Worm (Caenorhabditis elegans): ENCODE data around the gene C18B2.3.

DNA sequence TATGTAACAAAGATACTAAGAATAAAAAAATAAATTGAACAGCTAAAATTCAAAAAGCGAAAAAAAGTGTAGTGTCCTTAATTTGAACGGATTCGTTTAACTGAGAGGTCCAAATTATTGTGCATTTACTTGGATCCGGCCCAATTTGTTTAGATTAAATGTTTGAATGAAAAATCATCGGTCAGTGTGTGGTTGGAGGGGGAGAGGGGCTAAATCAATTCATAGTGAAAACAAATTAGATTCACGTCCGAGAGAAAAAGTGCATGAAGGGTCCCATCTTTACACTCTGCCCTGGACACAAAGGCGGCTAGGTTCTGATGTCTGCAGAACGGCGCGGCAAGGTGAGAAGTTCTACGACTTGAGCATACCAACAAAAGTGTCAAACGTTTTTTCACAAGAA is 17.2 kb downstream of the C18B2.3 start:
- no peak for TF ChIP-seq tbx-37 (GFP tag; conservative IDR thresholded peaks at IDR 0.05)
- no peak for TF ChIP-seq ama-1 (optimal IDR thresholded peaks at IDR 0.05)
- TF ChIP-seq flt-1 (GFP tag; IDR thresholded peaks at IDR 0.05), result no peak
- TF ChIP-seq tra-4 (tag; optimal IDR thresholded peaks at IDR 0.05), result no peak
- TF ChIP-seq hmg-4 (GFP tag; optimal IDR thresholded peaks at IDR 0.05), result no peak
- no peak for TF ChIP-seq ceh-36 (tag; optimal IDR thresholded peaks at IDR 0.05)
- no peak for TF ChIP-seq hnd-1 (tag; optimal IDR thresholded peaks at IDR 0.05)
- no peak for TF ChIP-seq scrt-1 (GFP tag; IDR thresholded peaks at IDR 0.05)
- no peak for TF ChIP-seq sea-1 (GFP tag; conservative IDR thresholded peaks at IDR 0.05)
